Fruit fly (Drosophila melanogaster) whole organism, embryonic: ENCODE measurements around the gene vkg.

Experiments
- B-H2 ChIP-seq: fragments of 200-800 bp; sonication (Bioruptor generic); optimal IDR thresholded peaks from 2 replicates; lab custom pipeline; 2018; ENCODE audit warnings: missing biosample characterization, mild to moderate bottlenecking, missing genetic modification characterization
- BtbVII ChIP-seq: fragments of 200-800 bp; sonication (Bioruptor generic); optimal IDR thresholded peaks from 3 replicates; lab custom pipeline; 2017; ENCODE audit warnings: missing biosample characterization, mild to moderate bottlenecking, missing genetic modification characterization
- CG10654 ChIP-seq: fragments of 200-800 bp; sonication (Bioruptor generic); optimal IDR thresholded peaks from 2 replicates; lab custom pipeline; 2016; ENCODE audit warnings: missing biosample characterization, missing genetic modification characterization
- CG11696 ChIP-seq: fragments of 200-800 bp; sonication (Bioruptor generic); IDR thresholded peaks from 2 replicates; pipeline ENCODE4 v1.3.6; 2022; ENCODE audit warnings: missing biosample characterization, missing genetic modification characterization
- CG15073 ChIP-seq: fragments of 200-800 bp; sonication (Bioruptor generic); optimal IDR thresholded peaks from 2 replicates; lab custom pipeline; 2016; ENCODE audit warnings: missing biosample characterization, missing genetic modification characterization
- CG15479 ChIP-seq: fragments of 200-800 bp; sonication (Bioruptor generic); optimal IDR thresholded peaks from 3 replicates; lab custom pipeline; 2019; ENCODE audit warnings: missing biosample characterization, mild to moderate bottlenecking, missing genetic modification characterization, moderate library complexity
- CG15601 ChIP-seq: fragments of 200-800 bp; sonication (Bioruptor generic); optimal IDR thresholded peaks from 3 replicates; lab custom pipeline; 2019; ENCODE audit warnings: missing biosample characterization, mild to moderate bottlenecking, missing genetic modification characterization, moderate library complexity
- CG17359 ChIP-seq: fragments of 200-800 bp; sonication (Bioruptor generic); optimal IDR thresholded peaks from 3 replicates; lab custom pipeline; 2018; ENCODE audit warnings: missing biosample characterization, mild to moderate bottlenecking, missing genetic modification characterization, moderate library complexity
- CG17361 ChIP-seq: fragments of 200-800 bp; sonication (Bioruptor generic); IDR thresholded peaks from 3 replicates; pipeline ENCODE4 v1.3.6; 2022; ENCODE audit warnings: missing biosample characterization, missing genetic modification characterization
- CG17612 ChIP-seq: fragments of 200-800 bp; sonication (Bioruptor generic); IDR thresholded peaks from 2 replicates; pipeline ENCODE4 v1.3.6; 2022; ENCODE audit warnings: missing biosample characterization, missing genetic modification characterization
- CG18599 ChIP-seq: fragments of 200-800 bp; sonication (Bioruptor generic); optimal IDR thresholded peaks from 3 replicates; lab custom pipeline; 2017; ENCODE audit warnings: missing biosample characterization, missing genetic modification characterization, mild to moderate bottlenecking, moderate library complexity, missing genetic modification reagents
- CG18619 ChIP-seq: fragments of 200-800 bp; sonication (Bioruptor generic); optimal IDR thresholded peaks from 3 replicates; lab custom pipeline; 2017; ENCODE audit warnings: missing biosample characterization, mild to moderate bottlenecking, missing genetic modification characterization
- CG31224 ChIP-seq: fragments of 200-800 bp; sonication (Bioruptor generic); IDR thresholded peaks from 2 replicates; pipeline ENCODE4 v1.3.6; 2022; ENCODE audit warnings: missing biosample characterization, missing genetic modification characterization
- CG31388 ChIP-seq: fragments of 200-800 bp; sonication (Bioruptor generic); optimal IDR thresholded peaks from 2 replicates; lab custom pipeline; 2016; ENCODE audit warnings: missing biosample characterization, missing genetic modification characterization
- CG32532 ChIP-seq: fragments of 200-800 bp; sonication (Bioruptor generic); IDR thresholded peaks from 2 replicates; pipeline ENCODE4 v1.3.6; 2022; ENCODE audit warnings: missing biosample characterization, missing genetic modification characterization
- CG32767 ChIP-seq: fragments of 200-800 bp; sonication (Bioruptor generic); IDR thresholded peaks from 2 replicates; pipeline ENCODE4 v1.3.6; 2022; ENCODE audit warnings: missing biosample characterization, missing genetic modification characterization
- CG7271 ChIP-seq: fragments of 200-800 bp; sonication (Bioruptor generic); optimal IDR thresholded peaks from 2 replicates; lab custom pipeline; 2018; ENCODE audit warnings: missing biosample characterization, mild to moderate bottlenecking, missing genetic modification characterization, moderate library complexity
- CG7987 ChIP-seq: fragments of 200-800 bp; sonication (Bioruptor generic); optimal IDR thresholded peaks from 2 replicates; lab custom pipeline; 2018; ENCODE audit warnings: missing biosample characterization, mild to moderate bottlenecking, missing genetic modification characterization, moderate library complexity
- CG8290 ChIP-seq, 3 experiments: fragments of 200-800 bp; sonication (Bioruptor generic); optimal IDR thresholded peaks; 2 replicates each; lab custom pipeline; 2016 to 2019; ENCODE audit warnings: missing biosample characterization in 3 of 3, missing genetic modification characterization in 3 of 3, mild to moderate bottlenecking in 2 of 3, moderate library complexity in 1 of 3
- CG8359 ChIP-seq: fragments of 200-800 bp; sonication (Bioruptor generic); optimal IDR thresholded peaks from 2 replicates; lab custom pipeline; 2017; ENCODE audit warnings: missing biosample characterization, mild to moderate bottlenecking, missing genetic modification characterization, borderline replicate concordance
- CG9932 ChIP-seq: fragments of 200-800 bp; sonication (Bioruptor generic); IDR thresholded peaks from 2 replicates; pipeline ENCODE4 v1.3.6; 2022; ENCODE audit warnings: missing biosample characterization, missing genetic modification characterization
- D19B ChIP-seq: fragments of 200-800 bp; sonication (Bioruptor generic); optimal IDR thresholded peaks from 2 replicates; lab custom pipeline; 2017; ENCODE audit warnings: missing biosample characterization, mild to moderate bottlenecking, missing genetic modification characterization
- Dad ChIP-seq: fragments of 200-800 bp; sonication (Bioruptor generic); optimal IDR thresholded peaks from 3 replicates; lab custom pipeline; 2016; ENCODE audit warnings: missing biosample characterization, missing genetic modification characterization
- Drgx ChIP-seq: fragments of 200-800 bp; sonication (Bioruptor generic); IDR thresholded peaks from 2 replicates; pipeline ENCODE4 v1.3.6; 2022; ENCODE audit warnings: missing biosample characterization, missing genetic modification characterization
- E2f1 ChIP-seq: fragments of 200-800 bp; sonication (Bioruptor generic); IDR thresholded peaks from 2 replicates; pipeline ENCODE4 v1.3.6; 2022; ENCODE audit warnings: missing biosample characterization, missing genetic modification characterization
- Fer2 ChIP-seq: fragments of 200-800 bp; sonication (Bioruptor generic); optimal IDR thresholded peaks from 2 replicates; lab custom pipeline; 2018; ENCODE audit warnings: missing biosample characterization, mild to moderate bottlenecking, missing genetic modification characterization, moderate library complexity
- Gug ChIP-seq: fragments of 200-800 bp; sonication (Bioruptor generic); IDR thresholded peaks from 4 replicates; pipeline ENCODE4 v1.3.6; 2022; ENCODE audit warnings: missing biosample characterization, missing genetic modification characterization
- HLH3B ChIP-seq: fragments of 200-800 bp; sonication (Bioruptor generic); IDR thresholded peaks from 2 replicates; pipeline ENCODE4 v1.3.6; 2022; ENCODE audit warnings: missing biosample characterization, missing genetic modification characterization
- HLH54F ChIP-seq: fragments of 200-800 bp; sonication (Bioruptor generic); optimal IDR thresholded peaks from 3 replicates; lab custom pipeline; 2016; ENCODE audit warnings: missing biosample characterization, missing genetic modification characterization
- Med ChIP-seq: fragments of 200-800 bp; sonication (Bioruptor generic); peaks from one replicate; lab custom pipeline; 2016; ENCODE audit warnings: missing biosample characterization, missing genetic modification characterization, mild to moderate bottlenecking, inconsistent platforms, moderate library complexity
- Poxn ChIP-seq: fragments of 200-800 bp; sonication (Bioruptor generic); IDR thresholded peaks from 2 replicates; pipeline ENCODE4 v1.3.6; 2022; ENCODE audit warnings: missing biosample characterization, missing genetic modification characterization
- Scr ChIP-seq: fragments of 200-800 bp; sonication (Bioruptor generic); IDR thresholded peaks from 2 replicates; pipeline ENCODE4 v1.3.6; 2022; ENCODE audit warnings: missing biosample characterization, missing genetic modification characterization; ENCODE audit not compliant: partially characterized antibody
- Usf ChIP-seq: fragments of 200-800 bp; sonication (Bioruptor generic); optimal IDR thresholded peaks from 2 replicates; lab custom pipeline; 2017; ENCODE audit warnings: missing genotype, missing biosample characterization, missing genetic modification characterization
- ap ChIP-seq: fragments of 200-800 bp; sonication (Bioruptor generic); IDR thresholded peaks from 2 replicates; pipeline ENCODE4 v1.3.6; 2022; ENCODE audit warnings: missing biosample characterization, missing genetic modification characterization
- az2 ChIP-seq: fragments of 200-800 bp; sonication (Bioruptor generic); optimal IDR thresholded peaks from 3 replicates; lab custom pipeline; 2016; ENCODE audit warnings: missing biosample characterization, missing genetic modification characterization
- br ChIP-seq: fragments of >200 bp; optimal IDR thresholded peaks from 2 replicates; lab custom pipeline; 2017
- esg ChIP-seq: fragments of 200-800 bp; sonication (Bioruptor generic); conservative IDR thresholded peaks from 2 replicates; pipeline ENCODE4 v1.3.6; 2022; ENCODE audit warnings: missing biosample characterization, missing genetic modification characterization
- eve ChIP-seq, 2 experiments: fragments of >200 bp; optimal IDR thresholded peaks; 2 replicates each; lab custom pipeline; 2017; ENCODE audit warnings: missing biosample characterization in 2 of 2, missing genetic modification characterization in 2 of 2
- ewg ChIP-seq: fragments of 200-800 bp; sonication (Bioruptor generic); optimal IDR thresholded peaks from 3 replicates; lab custom pipeline; 2017; ENCODE audit warnings: mild to moderate bottlenecking, missing biosample characterization, missing genetic modification reagents, missing genetic modification characterization
- eyg ChIP-seq: fragments of 200-800 bp; sonication (Bioruptor generic); optimal IDR thresholded peaks from 3 replicates; lab custom pipeline; 2016; ENCODE audit warnings: missing biosample characterization, missing genetic modification characterization
- lilli ChIP-seq: fragments of 200-800 bp; sonication (Bioruptor generic); optimal IDR thresholded peaks from 3 replicates; lab custom pipeline; 2016; ENCODE audit warnings: missing biosample characterization, missing genetic modification characterization
- nau ChIP-seq: fragments of 200-800 bp; sonication (Bioruptor generic); optimal IDR thresholded peaks from 3 replicates; lab custom pipeline; 2017; ENCODE audit warnings: missing biosample characterization, mild to moderate bottlenecking, missing genetic modification characterization, missing genetic modification reagents
- oc ChIP-seq: fragments of 200-800 bp; sonication (Bioruptor generic); optimal IDR thresholded peaks from 2 replicates; lab custom pipeline; 2018; ENCODE audit warnings: missing biosample characterization, mild to moderate bottlenecking, missing genetic modification characterization, moderate library complexity
- pfk ChIP-seq: fragments of 200-800 bp; sonication (Bioruptor generic); optimal IDR thresholded peaks from 2 replicates; lab custom pipeline; 2018; ENCODE audit warnings: missing biosample characterization, mild to moderate bottlenecking, missing genetic modification characterization, moderate library complexity
- phol ChIP-seq: fragments of 200-800 bp; sonication (Bioruptor generic); optimal IDR thresholded peaks from 3 replicates; lab custom pipeline; 2018; ENCODE audit warnings: missing biosample characterization, mild to moderate bottlenecking, missing genetic modification characterization, moderate library complexity
- psq ChIP-seq: fragments of 200-800 bp; sonication (Bioruptor generic); optimal IDR thresholded peaks from 2 replicates; lab custom pipeline; 2017; ENCODE audit warnings: missing biosample characterization, missing genetic modification characterization
- row ChIP-seq: fragments of 200-800 bp; sonication (Bioruptor generic); IDR thresholded peaks from 3 replicates; pipeline ENCODE4 v1.3.6; 2022; ENCODE audit warnings: missing biosample characterization, missing genetic modification characterization
- salm ChIP-seq: fragments of 200-800 bp; sonication (Bioruptor generic); optimal IDR thresholded peaks from 2 replicates; lab custom pipeline; 2018; ENCODE audit warnings: missing biosample characterization, mild to moderate bottlenecking, missing genetic modification characterization
- slbo ChIP-seq: fragments of 200-800 bp; sonication (Bioruptor generic); IDR thresholded peaks from 2 replicates; pipeline ENCODE4 v1.3.6; 2022; ENCODE audit warnings: missing biosample characterization, missing genetic modification characterization
- yki ChIP-seq: fragments of >200 bp; optimal IDR thresholded peaks from 3 replicates; lab custom pipeline; 2018

vkg gene

dm6 chr2L:4999389-5000032 is 28.5 kb downstream of the vkg start (continued):
- TF ChIP-seq Scr (GFP tag; lab: Robert Waterston, UW) = no peak
- peak; percentile 13 for TF ChIP-seq B-H2 (GFP tag; lab: Kevin White, UChicago)
- peak; percentile 24 for TF ChIP-seq CG31388 (GFP tag; lab: Kevin White, UChicago)
- TF ChIP-seq CG11696 (GFP tag; lab: Robert Waterston, UW) = no peak; the same call in 1 of the 2 replicates
- peak; percentile 60 for TF ChIP-seq E2f1 (GFP tag; lab: Robert Waterston, UW)
- peak; percentile 49; the same call in 1 of the 2 replicates for TF ChIP-seq ap
- TF ChIP-seq az2 (GFP tag; lab: Kevin White, UChicago) = peak; percentile 47
- peak; percentile 30 for TF ChIP-seq CG15073 (GFP tag; lab: Kevin White, UChicago)
- TF ChIP-seq CG18619 (GFP tag; lab: Kevin White, UChicago) = peak; percentile 48
- peak; percentile 15; the same call in 1 of the 3 replicates for TF ChIP-seq CG17361 (GFP tag; lab: Robert Waterston, UW)
- TF ChIP-seq CG8359 (GFP tag; lab: Kevin White, UChicago) = peak; percentile 29
- peak; percentile 70 for TF ChIP-seq esg
- no peak for TF ChIP-seq br (lab: Kevin White, UChicago)
- TF ChIP-seq BtbVII (GFP tag; lab: Kevin White, UChicago) = peak; percentile 70
- TF ChIP-seq row (GFP tag; lab: Robert Waterston, UW) = peak; percentile 80
- TF ChIP-seq CG7987 (GFP tag; lab: Kevin White, UChicago) = no peak
- TF ChIP-seq pfk = no peak
- TF ChIP-seq Poxn (GFP tag; lab: Robert Waterston, UW) = no peak
- peak; percentile 74 for TF ChIP-seq phol (tag; lab: Kevin White, UChicago)
- TF ChIP-seq D19B (GFP tag; lab: Kevin White, UChicago) = peak; percentile 53
- TF ChIP-seq CG8290 (GFP tag; optimal IDR thresholded peaks at IDR 0.05; lab: Kevin White, UChicago) = no peak
- TF ChIP-seq CG8290 (tag; optimal IDR thresholded peaks at IDR 0.05; lab: Kevin White, UChicago) = peak; percentile 75 to 90
- no peak for TF ChIP-seq yki (lab: Kevin White, UChicago)
- TF ChIP-seq CG31224 (GFP tag; lab: Robert Waterston, UW) = peak; percentile 54; the same call in 1 of the 2 replicates
- peak; percentile 56 for TF ChIP-seq HLH3B (GFP tag; lab: Robert Waterston, UW)
- no peak for TF ChIP-seq CG15479 (GFP tag; lab: Kevin White, UChicago)
- peak; percentile 44 for TF ChIP-seq Dad (GFP tag; lab: Kevin White, UChicago)
- TF ChIP-seq CG7271 = no peak
- TF ChIP-seq salm (tag; lab: Kevin White, UChicago) = peak; percentile 59
- TF ChIP-seq CG17359 (tag; lab: Kevin White, UChicago) = peak; percentile 78
- TF ChIP-seq CG32532 (GFP tag; lab: Robert Waterston, UW) = peak; percentile 84
- TF ChIP-seq Fer2 = peak; percentile 40
- peak in 1 of 2 experiments; percentile 61 for TF ChIP-seq eve (GFP tag; optimal IDR thresholded peaks at IDR 0.05; lab: Kevin White, UChicago)
- peak; percentile 19 for TF ChIP-seq eyg (GFP tag; lab: Kevin White, UChicago)
- TF ChIP-seq slbo (GFP tag; lab: Robert Waterston, UW) = peak; percentile 85
- TF ChIP-seq Drgx = peak; percentile 90
- TF ChIP-seq HLH54F (GFP tag; lab: Kevin White, UChicago) = peak; percentile 64
- TF ChIP-seq psq = no peak
- TF ChIP-seq CG32767 (GFP tag; lab: Robert Waterston, UW) = peak; percentile 47; the same call in 1 of the 2 replicates
- no peak for TF ChIP-seq nau
- TF ChIP-seq ewg = peak; percentile 41
- TF ChIP-seq CG10654 (GFP tag; lab: Kevin White, UChicago) = peak; percentile 21
- TF ChIP-seq CG17612 (GFP tag; lab: Robert Waterston, UW) = peak; percentile 80
- peak; percentile 85 for TF ChIP-seq Gug
- TF ChIP-seq CG15601 (tag; lab: Kevin White, UChicago) = peak; percentile 43
- TF ChIP-seq CG9932 (GFP tag; lab: Robert Waterston, UW) = peak; percentile 73
- TF ChIP-seq CG18599 (GFP tag; lab: Kevin White, UChicago) = peak; percentile 78
- TF ChIP-seq Med (GFP tag; lab: Kevin White, UChicago) = peak; percentile 96
- TF ChIP-seq lilli = peak; percentile 67
- peak; percentile 17 for TF ChIP-seq oc (tag; lab: Kevin White, UChicago)
- peak; percentile 46 for TF ChIP-seq Usf (GFP tag; lab: Kevin White, UChicago)
